Fruit fly (Drosophila melanogaster) Kc167 (cell line): ENCODE measurements around the gene PMP34.

Source experiments
- Myc ChIP-seq: fragments of >200 bp; optimal IDR thresholded peaks from 2 replicates; lab custom pipeline; 2017; ENCODE audit warnings: missing external identifiers
- Sin3A ChIP-seq: fragments of >200 bp; optimal IDR thresholded peaks from 2 replicates; lab custom pipeline; 2018; ENCODE audit warnings: missing external identifiers
- h ChIP-seq: fragments of >200 bp; optimal IDR thresholded peaks from 3 replicates; lab custom pipeline; 2018; ENCODE audit warnings: missing external identifiers
- insv ChIP-seq: fragments of >200 bp; optimal IDR thresholded peaks from 3 replicates; lab custom pipeline; 2018; ENCODE audit warnings: missing external identifiers
- psq ChIP-seq: fragments of >200 bp; optimal IDR thresholded peaks from 2 replicates; lab custom pipeline; 2017; ENCODE audit warnings: missing external identifiers
- ttk ChIP-seq: sonication (Bioruptor generic); optimal IDR thresholded peaks from 2 replicates; lab custom pipeline; 2017; ENCODE audit warnings: missing external identifiers

PMP34 gene

DNA sequence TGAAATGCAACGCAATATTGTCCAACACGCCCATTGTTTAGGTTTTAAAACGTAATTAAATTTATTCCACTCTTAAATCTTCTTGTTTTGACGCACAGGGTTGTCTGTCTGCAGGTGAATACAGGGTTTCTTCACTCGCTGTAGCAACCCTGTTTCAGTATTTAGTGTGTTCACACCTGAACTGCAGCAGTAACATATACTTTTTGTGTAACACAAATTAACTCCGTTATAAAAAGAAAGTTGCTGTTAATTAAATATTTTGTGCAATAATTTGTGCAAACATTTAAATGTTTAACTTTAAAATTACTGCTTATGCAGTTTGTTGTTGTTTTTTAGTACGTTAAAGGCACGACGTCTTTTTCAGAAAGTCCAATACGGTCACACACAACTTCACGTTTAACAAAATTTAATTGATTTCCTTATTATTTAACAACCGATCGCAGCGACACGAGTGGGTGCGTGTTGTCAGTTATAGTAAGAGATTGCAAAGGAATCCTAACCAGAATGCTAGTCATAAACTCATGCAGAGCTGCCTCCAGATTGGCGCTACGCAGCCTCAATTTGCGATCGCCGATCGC lies 26.3 kb upstream of the PMP34 start, which contains the start of the genes CG15012 and Fdx2:
TSS of gene CG15012 (minus strand) at position 127 of the 578 bp plus-strand sequence.
TSS of gene Fdx2 (plus strand) at position 363 of the 578 bp plus-strand sequence.
- no peak for TF ChIP-seq ttk

DNA sequence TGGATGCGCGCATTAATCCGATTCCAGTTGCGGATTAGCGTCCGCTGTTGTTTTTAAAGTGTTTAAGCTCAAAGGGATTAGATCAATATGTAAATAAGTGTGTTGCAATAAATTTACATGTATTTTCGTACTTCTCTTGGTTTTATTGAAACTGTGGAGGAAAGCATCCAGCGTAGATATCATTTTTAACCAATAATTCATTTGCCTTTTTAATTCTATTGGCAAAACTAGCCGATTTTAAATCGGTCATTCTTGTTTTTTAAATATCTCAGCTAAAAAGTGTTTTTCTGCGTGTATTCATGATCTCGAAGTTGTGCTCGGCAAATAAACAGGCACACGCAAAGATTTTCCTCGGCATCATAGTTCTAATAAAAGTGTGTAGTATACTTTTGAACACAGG lies 25.3 kb upstream of the PMP34 start:
- no peak for TF ChIP-seq ttk
- TF ChIP-seq Myc (lab: Kevin White, UChicago): no peak
- no peak for TF ChIP-seq psq (lab: Kevin White, UChicago)
- no peak for TF ChIP-seq h (lab: Kevin White, UChicago)
- TF ChIP-seq Sin3A (lab: Kevin White, UChicago): no peak
- TF ChIP-seq insv (lab: Kevin White, UChicago): no peak

- TF ChIP-seq insv (lab: Kevin White, UChicago): no peak
- TF ChIP-seq h (lab: Kevin White, UChicago): no peak
- TF ChIP-seq Myc (lab: Kevin White, UChicago): no peak
- no peak for TF ChIP-seq Sin3A (lab: Kevin White, UChicago)
- no peak for TF ChIP-seq psq (lab: Kevin White, UChicago)
- TF ChIP-seq ttk: no peak
These were observed 24.8 kb upstream of the PMP34 start for dm6 chr3L:4293711-4294110.

dm6 chr3L:4296760-4297159 lies 21.8 kb upstream of the PMP34 start:
- TF ChIP-seq psq (lab: Kevin White, UChicago): no peak
- TF ChIP-seq ttk: no peak
- TF ChIP-seq Myc (lab: Kevin White, UChicago): no peak

DNA sequence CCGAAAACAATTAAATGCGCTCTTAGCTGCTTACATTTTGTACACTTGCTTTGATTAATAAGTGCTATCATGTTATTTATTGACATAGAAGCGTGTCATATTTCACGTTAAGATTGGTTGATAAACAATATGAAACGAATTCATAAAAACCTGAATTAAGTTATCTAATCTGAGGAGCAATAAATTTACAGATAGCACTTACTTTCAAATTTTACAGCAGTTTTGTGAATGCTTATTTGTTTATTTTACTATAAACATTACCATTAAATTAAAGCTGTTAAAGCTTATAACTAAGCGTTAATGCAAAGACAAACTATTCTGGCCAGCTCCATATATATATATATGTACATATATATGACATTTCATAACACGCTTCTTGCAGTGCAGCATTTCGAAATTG lies 16.5 kb upstream of the PMP34 start:
- no peak for TF ChIP-seq insv (lab: Kevin White, UChicago)
- no peak for TF ChIP-seq h (lab: Kevin White, UChicago)
- TF ChIP-seq psq (lab: Kevin White, UChicago): no peak
- no peak for TF ChIP-seq Myc (lab: Kevin White, UChicago)
- TF ChIP-seq ttk: no peak

DNA sequence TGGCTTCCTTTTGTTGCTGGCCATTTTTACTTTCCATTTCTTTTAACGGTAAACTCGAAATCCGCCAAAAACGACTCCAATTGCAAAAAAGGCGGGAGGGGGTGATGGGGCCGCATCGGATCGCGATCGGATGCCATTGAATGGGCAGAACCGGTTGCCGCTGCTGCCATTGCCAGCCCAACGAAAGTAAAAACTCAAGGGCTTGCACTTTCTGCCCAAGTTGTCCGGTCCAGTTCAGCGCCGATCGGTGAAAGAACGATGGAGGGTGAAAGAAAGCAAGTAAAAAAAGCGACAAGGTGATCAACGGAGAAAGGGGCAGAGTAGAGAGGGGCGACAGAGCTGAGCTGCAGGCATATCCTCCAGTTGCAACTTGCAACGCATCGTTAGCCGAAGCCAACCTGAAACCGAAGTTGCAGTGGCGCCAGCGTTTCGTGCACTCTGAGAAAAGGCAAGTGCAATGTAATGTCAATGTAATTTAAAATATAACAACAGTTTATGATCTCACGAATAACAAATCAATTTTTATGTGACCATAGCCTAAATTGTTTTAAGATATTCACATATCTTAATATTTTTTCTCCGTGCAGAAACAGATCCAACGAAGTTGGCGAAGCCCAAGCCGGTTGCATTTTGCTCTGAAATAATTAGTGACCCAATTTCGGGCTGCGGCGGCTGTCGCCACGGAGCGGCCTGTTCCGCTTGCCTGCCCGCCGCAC lies 14.2 kb upstream of the PMP34 start:
- TF ChIP-seq ttk (no peak), Sin3A (lab: Kevin White, UChicago) (no peak), h (lab: Kevin White, UChicago) (no peak), psq (lab: Kevin White, UChicago) (no peak), insv (lab: Kevin White, UChicago) (no peak), Myc (lab: Kevin White, UChicago) (no peak)

- TF ChIP-seq Sin3A (lab: Kevin White, UChicago): no peak
- no peak for TF ChIP-seq Myc (lab: Kevin White, UChicago)
- TF ChIP-seq h (lab: Kevin White, UChicago): no peak
- TF ChIP-seq ttk: no peak
- TF ChIP-seq insv (lab: Kevin White, UChicago): no peak
- no peak for TF ChIP-seq psq (lab: Kevin White, UChicago)
These were observed 10.7 kb upstream of the PMP34 start, which contains the start of gene dyl for dm6 chr3L:4307691-4308383. Gene dyl (minus strand): TSS chr3L:4307718.

DNA sequence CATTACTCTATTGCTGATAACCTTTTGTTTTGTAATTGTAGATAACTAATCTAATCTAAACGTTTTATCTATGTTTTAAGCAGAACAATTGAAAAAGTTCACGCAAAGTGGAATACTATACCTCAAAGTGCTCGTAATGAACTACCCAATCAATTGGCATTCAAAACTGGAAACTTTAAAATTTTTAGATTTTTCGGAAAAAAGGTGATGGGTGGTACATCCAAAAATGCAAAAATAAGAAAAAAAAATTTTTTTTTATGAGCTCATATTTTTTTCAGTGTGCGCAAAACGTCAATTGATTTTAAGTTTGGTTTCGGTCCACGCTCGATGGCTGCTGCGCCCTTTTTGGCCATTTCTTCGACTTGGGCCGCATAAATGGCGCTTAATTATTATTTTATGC lies 8.0 kb upstream of the PMP34 start:
- no peak for TF ChIP-seq ttk
- no peak for TF ChIP-seq insv (lab: Kevin White, UChicago)
- TF ChIP-seq Sin3A (lab: Kevin White, UChicago): no peak
- no peak for TF ChIP-seq Myc (lab: Kevin White, UChicago)
- TF ChIP-seq psq (lab: Kevin White, UChicago): no peak
- TF ChIP-seq h (lab: Kevin White, UChicago): no peak

DNA sequence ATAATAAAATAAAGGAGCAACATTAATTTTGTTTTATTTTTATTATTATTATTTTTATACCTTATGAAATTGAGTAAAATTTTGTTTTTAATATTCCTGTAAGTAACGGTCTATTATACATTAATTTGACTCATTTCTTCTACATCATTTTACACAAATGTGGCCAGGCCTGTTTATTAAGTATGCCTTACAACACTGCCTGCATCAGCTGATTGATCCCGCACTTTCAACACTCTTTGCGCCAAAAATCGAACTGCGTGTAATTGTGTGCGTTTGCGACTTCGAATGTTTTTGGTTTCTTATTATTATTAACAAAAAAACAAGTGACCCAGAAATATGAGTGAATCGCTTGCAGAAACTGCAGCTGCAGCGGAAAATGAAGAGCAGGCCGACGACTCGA lies 5.3 kb upstream of the PMP34 start, which contains the start of gene Claspin:
TSS of gene Claspin (plus strand) at position 185 of the 400 bp plus-strand sequence.
- TF ChIP-seq Sin3A (lab: Kevin White, UChicago) (no peak), ttk (no peak)

DNA sequence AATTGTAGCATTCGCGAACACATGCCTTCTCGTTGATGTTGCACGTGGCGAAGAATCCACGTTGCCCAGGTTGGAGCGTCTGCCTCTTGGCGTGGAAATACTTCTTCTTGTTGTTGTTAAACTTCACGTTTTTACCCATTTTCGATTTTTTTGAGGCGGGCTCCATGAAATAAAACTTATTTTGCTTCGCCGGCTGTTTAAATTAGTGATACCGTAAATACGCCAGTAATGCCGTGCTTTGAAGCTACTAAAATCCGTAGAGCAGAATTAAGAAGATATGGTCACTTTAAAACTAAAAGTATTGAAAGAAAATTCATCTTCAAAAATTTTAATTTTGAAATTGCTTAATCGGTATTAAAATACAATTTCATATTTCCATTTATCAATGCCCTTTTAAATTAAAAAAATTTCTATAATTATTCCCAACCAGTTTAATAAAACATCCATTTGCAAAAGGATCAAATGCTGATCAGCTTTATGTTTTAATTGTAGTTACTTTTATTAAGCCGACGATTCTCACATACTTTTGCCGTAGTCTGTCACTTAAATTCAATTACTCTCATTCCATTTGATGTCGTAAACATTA lies 3.6 kb downstream of the PMP34 start, which contains the start of gene CG15014:
TSS of gene CG15014 (minus strand) at position 228 of the 586 bp plus-strand sequence.
- TF ChIP-seq h (lab: Kevin White, UChicago): no peak
- TF ChIP-seq psq (lab: Kevin White, UChicago): no peak
- TF ChIP-seq ttk: no peak
- TF ChIP-seq insv (lab: Kevin White, UChicago): no peak
- no peak for TF ChIP-seq Myc (lab: Kevin White, UChicago)
- TF ChIP-seq Sin3A (lab: Kevin White, UChicago): no peak

dm6 chr3L:4328048-4328447 lies 9.5 kb downstream of the PMP34 start:
- no peak for TF ChIP-seq psq (lab: Kevin White, UChicago)
- no peak for TF ChIP-seq h (lab: Kevin White, UChicago)
- TF ChIP-seq ttk: no peak
- TF ChIP-seq Myc (lab: Kevin White, UChicago): no peak

DNA sequence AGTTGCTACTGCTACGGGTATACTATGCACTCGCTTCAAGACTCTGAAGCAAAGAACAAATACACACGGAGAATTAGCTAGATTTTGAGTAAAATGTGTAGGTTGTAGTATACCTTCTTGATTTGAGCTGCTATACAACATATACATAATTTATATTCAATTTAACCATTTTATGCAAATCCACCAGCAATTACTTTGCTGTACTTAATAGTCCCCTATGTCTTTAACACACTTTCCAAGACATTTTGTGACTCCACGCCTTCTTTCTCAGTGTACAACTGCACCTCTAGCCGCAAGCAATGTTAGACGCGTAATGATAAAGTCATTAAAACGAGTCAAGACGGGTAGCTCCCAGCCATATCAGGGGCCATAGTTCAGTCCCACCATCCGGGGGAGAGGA lies 18.0 kb downstream of the PMP34 start:
- TF ChIP-seq psq (lab: Kevin White, UChicago): no peak
- TF ChIP-seq Myc (lab: Kevin White, UChicago): no peak
- TF ChIP-seq Sin3A (lab: Kevin White, UChicago): no peak
- TF ChIP-seq h (lab: Kevin White, UChicago): no peak
- TF ChIP-seq insv (lab: Kevin White, UChicago): no peak
- no peak for TF ChIP-seq ttk
